Worm (Caenorhabditis elegans) whole organism, young adult: ENCODE measurements around the gene daf-5.
A peak's percentile ranks its signal among the peaks of the same experiment; 100 is the strongest.
"Not testable (repeated sequence)": the region's sequence is repeated elsewhere in the genome, so short reads cannot be mapped to it uniquely, and the experiment has no call there.

ENCODE experiments used
- F37B4.10 ChIP-seq: fragments of 200-800 bp; sonication (Bioruptor generic); IDR thresholded peaks from 2 replicates; pipeline ENCODE4 v1.3.6; 2022; ENCODE audit warnings: missing genetic modification characterization, missing compliant biosample characterization
- F39B2.1 ChIP-seq: fragments of 200-800 bp; sonication (Bioruptor generic); IDR thresholded peaks from 2 replicates; pipeline ENCODE4 v1.3.6; 2022; ENCODE audit warnings: missing genetic modification reagents, missing genetic modification characterization, missing compliant biosample characterization
- F57C9.4 ChIP-seq: sonication (generic microtip); optimal IDR thresholded peaks from 2 replicates; lab custom pipeline; 2017; ENCODE audit warnings: mild to moderate bottlenecking, missing genetic modification characterization, missing compliant biosample characterization
- K12H6.12 ChIP-seq: fragments of 200-800 bp; sonication (Bioruptor generic); optimal IDR thresholded peaks from 2 replicates; lab custom pipeline; 2018; ENCODE audit warnings: mild to moderate bottlenecking, missing genetic modification characterization, missing compliant biosample characterization
- ccch-3 ChIP-seq: fragments of 200-800 bp; sonication (Bioruptor generic); optimal IDR thresholded peaks from 2 replicates; lab custom pipeline; 2018; ENCODE audit warnings: mild to moderate bottlenecking, missing genetic modification characterization, missing compliant biosample characterization
- ceh-100 ChIP-seq: fragments of 200-800 bp; sonication (Bioruptor generic); IDR thresholded peaks from 2 replicates; pipeline ENCODE4 v1.3.6; 2022; ENCODE audit warnings: missing genetic modification reagents, missing genetic modification characterization, missing compliant biosample characterization
- ceh-40 ChIP-seq: fragments of 200-800 bp; sonication (Bioruptor generic); IDR thresholded peaks from 2 replicates; pipeline ENCODE4 v1.3.6; 2022; ENCODE audit warnings: missing genetic modification characterization, missing compliant biosample characterization
- dox-1 ChIP-seq: fragments of 200-800 bp; sonication (Bioruptor generic); IDR thresholded peaks from 2 replicates; pipeline ENCODE4 v1.3.6; 2022; ENCODE audit warnings: missing genetic modification reagents, missing genetic modification characterization, missing compliant biosample characterization
- dpff-1 ChIP-seq: sonication (generic microtip); optimal IDR thresholded peaks from 2 replicates; lab custom pipeline; 2017; ENCODE audit warnings: mild to moderate bottlenecking, missing genetic modification characterization, missing compliant biosample characterization
- efl-1 ChIP-seq: fragments of 150-350 bp; optimal IDR thresholded peaks from 2 replicates; lab custom pipeline; 2014; ENCODE audit warnings: missing biosample characterization, missing genetic modification reagents, missing genetic modification characterization
- egl-44 ChIP-seq: fragments of 200-800 bp; sonication (Bioruptor generic); IDR thresholded peaks from 2 replicates; pipeline ENCODE4 v1.3.6; 2022; ENCODE audit warnings: missing genetic modification reagents, missing genetic modification characterization, missing compliant biosample characterization
- egrh-3 ChIP-seq: fragments of 200-800 bp; sonication (Bioruptor generic); IDR thresholded peaks from 2 replicates; pipeline ENCODE4 v1.3.6; 2022; ENCODE audit warnings: missing genetic modification reagents, missing genetic modification characterization, missing compliant biosample characterization
- gei-17 ChIP-seq: fragments of 200-800 bp; sonication (Bioruptor generic); optimal IDR thresholded peaks from 2 replicates; lab custom pipeline; 2018; ENCODE audit warnings: mild to moderate bottlenecking, missing genetic modification characterization, missing compliant biosample characterization
- him-1 ChIP-seq: sonication (generic microtip); optimal IDR thresholded peaks from 2 replicates; lab custom pipeline; 2016; ENCODE audit warnings: missing genotype, missing genetic modification reagents, missing genetic modification characterization, missing compliant biosample characterization
- hlh-26 ChIP-seq: fragments of 200-800 bp; sonication (Bioruptor generic); conservative IDR thresholded peaks from 2 replicates; pipeline ENCODE4 v1.3.6; 2022; ENCODE audit warnings: missing genetic modification reagents, missing genetic modification characterization, missing compliant biosample characterization
- hmg-1.2 ChIP-seq: fragments of 200-800 bp; sonication (Bioruptor generic); IDR thresholded peaks from 2 replicates; pipeline ENCODE4 v1.3.6; 2022; ENCODE audit warnings: missing genetic modification reagents, missing genetic modification characterization, missing compliant biosample characterization
- hmg-20 ChIP-seq: fragments of 200-800 bp; sonication (Bioruptor generic); IDR thresholded peaks from 2 replicates; pipeline ENCODE4 v1.3.6; 2022; ENCODE audit warnings: missing genetic modification reagents, missing genetic modification characterization, missing compliant biosample characterization
- lsl-1 ChIP-seq: fragments of 200-800 bp; sonication (Bioruptor generic); optimal IDR thresholded peaks from 2 replicates; lab custom pipeline; 2018; ENCODE audit warnings: mild to moderate bottlenecking, missing genetic modification characterization, moderate library complexity, missing compliant biosample characterization
- lsy-27 ChIP-seq: sonication (generic microtip); optimal IDR thresholded peaks from 2 replicates; lab custom pipeline; 2017; ENCODE audit warnings: missing genetic modification characterization, mild to moderate bottlenecking, missing compliant biosample characterization, antibody characterized with exemption, missing genotype, borderline replicate concordance; ENCODE audit not compliant: insufficient read depth
- madf-10 ChIP-seq: sonication (generic microtip); optimal IDR thresholded peaks from 2 replicates; lab custom pipeline; 2016; ENCODE audit warnings: mild to moderate bottlenecking, missing genetic modification characterization, missing compliant biosample characterization
- nfya-1 ChIP-seq: sonication (generic microtip); optimal IDR thresholded peaks from 2 replicates; lab custom pipeline; 2017; ENCODE audit warnings: antibody characterized with exemption, missing compliant biosample characterization, missing genetic modification characterization, borderline replicate concordance; ENCODE audit not compliant: insufficient read depth
- nfyb-1 ChIP-seq: fragments of 200-800 bp; sonication (Bioruptor generic); IDR thresholded peaks from 2 replicates; pipeline ENCODE4 v1.3.6; 2022; ENCODE audit warnings: missing genetic modification reagents, missing genetic modification characterization, missing compliant biosample characterization
- nhr-80 ChIP-seq: sonication (generic microtip); optimal IDR thresholded peaks from 2 replicates; lab custom pipeline; 2016; ENCODE audit warnings: missing genetic modification characterization, missing compliant biosample characterization
- sea-2 ChIP-seq: fragments of 200-800 bp; sonication (Bioruptor generic); IDR thresholded peaks from 2 replicates; pipeline ENCODE4 v1.3.6; 2022; ENCODE audit warnings: missing genetic modification characterization, missing compliant biosample characterization
- snpc-1.3 ChIP-seq: sonication (generic microtip); optimal IDR thresholded peaks from 2 replicates; lab custom pipeline; 2017; ENCODE audit warnings: missing genetic modification characterization, mild to moderate bottlenecking, missing compliant biosample characterization, antibody characterized with exemption, moderate library complexity, missing genotype, missing genetic modification reagents; ENCODE audit not compliant: insufficient read depth
- snpc-4 ChIP-seq, 5 experiments: fragments of 150-350 bp in 1 of 5; sonication (generic microtip) in 4 of 5; optimal IDR thresholded peaks; 2 replicates each; lab custom pipeline; 2014 to 2018; ENCODE audit warnings: missing genetic modification characterization in 5 of 5, missing biosample characterization in 3 of 5, antibody characterized with exemption in 2 of 5, mild to moderate bottlenecking in 2 of 5, missing compliant biosample characterization in 2 of 5, missing genotype in 2 of 5, moderate library complexity in 2 of 5, missing genetic modification reagents in 1 of 5
- somi-1 ChIP-seq: fragments of 200-800 bp; sonication (Bioruptor generic); optimal IDR thresholded peaks from 2 replicates; lab custom pipeline; 2018; ENCODE audit warnings: mild to moderate bottlenecking, missing genetic modification characterization, missing compliant biosample characterization
- tlf-1 ChIP-seq: fragments of 200-800 bp; sonication (Bioruptor generic); optimal IDR thresholded peaks from 2 replicates; lab custom pipeline; 2018; ENCODE audit warnings: mild to moderate bottlenecking, missing genetic modification characterization, missing compliant biosample characterization
- xnd-1 ChIP-seq: sonication (generic microtip); optimal IDR thresholded peaks from 2 replicates; lab custom pipeline; 2016; ENCODE audit warnings: missing genotype, missing genetic modification reagents, missing genetic modification characterization, missing compliant biosample characterization
- zim-3 ChIP-seq: sonication (generic microtip); optimal IDR thresholded peaks from 2 replicates; lab custom pipeline; 2017; ENCODE audit warnings: mild to moderate bottlenecking, missing genetic modification characterization, moderate library complexity, missing compliant biosample characterization
- ztf-25 ChIP-seq: fragments of 200-800 bp; sonication (Bioruptor generic); IDR thresholded peaks from 2 replicates; pipeline ENCODE4 v1.3.6; 2022; ENCODE audit warnings: missing genetic modification reagents, missing genetic modification characterization, missing compliant biosample characterization
- ztf-3 ChIP-seq: fragments of 200-800 bp; sonication (Bioruptor generic); optimal IDR thresholded peaks from 2 replicates; lab custom pipeline; 2018; ENCODE audit warnings: mild to moderate bottlenecking, missing genetic modification characterization, missing compliant biosample characterization

daf-5 gene

DNA sequence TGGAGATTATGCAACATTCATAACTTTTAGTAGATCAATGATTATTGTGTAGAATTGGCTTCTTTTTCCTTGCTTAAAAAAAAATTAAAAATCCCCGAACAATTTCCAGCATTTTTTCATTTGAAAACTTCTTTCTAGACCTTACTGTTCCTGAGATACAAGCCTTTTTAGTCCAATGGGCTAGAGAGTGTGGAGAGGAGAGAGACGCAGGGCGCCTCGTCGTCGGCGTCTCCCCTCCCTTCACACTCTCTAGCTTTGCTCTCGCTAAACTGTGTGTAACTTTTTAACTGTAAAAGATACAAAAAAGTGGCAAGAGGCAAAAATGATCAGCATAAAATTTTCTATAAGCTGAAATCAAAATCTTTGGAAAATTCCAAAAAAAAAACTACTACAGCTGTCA is 46.9 kb downstream of the daf-5 start:
- peak; percentile 62 for TF ChIP-seq hmg-1.2 (GFP tag; lab: Robert Waterston, UW)
- TF ChIP-seq him-1 (tag; lab: Kevin White, UChicago), result no peak
- no peak for TF ChIP-seq nfyb-1 (GFP tag; lab: Robert Waterston, UW)
- no peak for TF ChIP-seq somi-1 (GFP tag; lab: Kevin White, UChicago)
- no peak for TF ChIP-seq nhr-80
- TF ChIP-seq hlh-26, result no peak

DNA sequence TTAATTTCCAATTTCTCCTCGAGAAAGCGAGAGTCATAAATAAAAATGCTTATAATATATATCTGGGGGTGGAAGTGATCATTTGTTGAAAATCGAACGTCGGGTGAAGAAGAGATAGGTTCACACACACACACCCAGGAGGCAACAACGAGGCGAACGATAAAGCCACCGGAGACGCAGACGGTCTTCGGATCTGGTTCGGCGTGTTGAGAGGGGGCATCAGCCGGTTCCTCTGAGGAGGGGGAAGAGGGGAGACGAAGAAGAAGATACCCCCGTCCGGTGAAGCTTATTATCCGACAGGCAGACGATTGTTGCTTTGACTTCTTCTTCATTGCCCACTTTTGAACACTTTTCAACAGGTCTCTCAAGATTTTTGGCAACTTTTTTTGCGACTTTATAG is 47.3 kb downstream of the daf-5 start:
- TF ChIP-seq dox-1 (no peak), xnd-1 (tag; lab: Kevin White, UChicago) (no peak), K12H6.12 (tag; lab: Kevin White, UChicago) (no peak)

DNA sequence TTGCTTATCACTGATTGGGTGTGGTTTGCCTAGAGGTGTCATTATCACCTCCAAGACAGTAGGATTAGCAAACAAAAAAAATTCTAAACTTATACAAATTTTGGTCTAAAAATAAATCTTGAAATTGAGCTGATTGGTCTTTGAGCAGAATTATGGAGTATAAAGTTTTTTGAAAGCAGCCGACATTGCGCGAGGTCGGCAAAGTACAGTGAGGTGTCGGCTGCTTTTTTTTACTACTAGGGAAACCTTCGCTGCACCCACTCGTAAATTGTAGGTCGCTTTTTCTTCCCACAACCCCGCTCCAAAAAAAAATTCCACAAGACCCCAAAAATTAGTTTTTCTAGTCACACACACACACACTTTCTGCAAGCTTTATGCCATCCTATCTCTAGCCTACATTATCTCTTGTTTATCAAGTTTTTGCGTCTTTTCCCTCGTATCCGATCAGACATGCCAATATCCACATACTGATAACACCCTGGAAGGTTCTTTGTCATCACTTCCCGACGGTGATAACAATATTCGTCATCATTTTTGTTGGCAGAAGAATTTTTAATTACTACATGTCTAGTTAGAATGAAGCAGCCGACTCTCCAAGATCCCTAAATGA is 48.2 kb downstream of the daf-5 start:
- TF ChIP-seq egl-44 (GFP tag; lab: Robert Waterston, UW), result no peak
- TF ChIP-seq snpc-4 (GFP tag; optimal IDR thresholded peaks at IDR 0.05; lab: Kevin White, UChicago), result no peak
- peak in 3 of 4 experiments; percentile 74 to 78 (median 76) for TF ChIP-seq snpc-4 (tag; optimal IDR thresholded peaks at IDR 0.05; lab: Kevin White, UChicago)
- no peak for TF ChIP-seq zim-3 (tag; lab: Kevin White, UChicago)
- TF ChIP-seq, all 124 proteins: peak for 1

DNA sequence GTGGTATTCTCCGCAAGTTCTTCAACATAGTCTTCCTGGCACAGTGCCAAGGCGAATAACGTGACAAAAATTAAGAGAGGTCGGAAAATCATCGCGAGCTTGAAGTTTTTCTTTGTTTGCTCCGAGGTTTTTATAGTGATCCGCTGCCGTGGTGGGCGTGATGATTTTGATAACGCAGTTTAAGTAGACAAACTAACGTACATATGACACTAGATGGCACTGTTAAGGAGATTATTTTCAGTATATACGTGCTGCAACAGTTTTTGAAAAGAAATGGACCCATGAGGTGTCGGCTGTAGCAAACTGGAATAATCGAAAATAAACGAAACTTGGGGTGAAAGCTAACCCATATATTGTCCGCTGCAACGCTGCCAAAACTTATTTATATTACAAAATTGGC is 49.9 kb downstream of the daf-5 start, which contains the start of gene F01D5.5:
Gene F01D5.5 (minus strand): TSS at position 101 of the 400 bp plus-strand sequence.
- TF ChIP-seq ccch-3 (GFP tag; lab: Kevin White, UChicago) (no peak), efl-1 (GFP tag; lab: Kevin White, UChicago) (no peak), hmg-20 (GFP tag; lab: Robert Waterston, UW) (no peak), lsl-1 (no peak), sea-2 (GFP tag; lab: Robert Waterston, UW) (no peak), ztf-25 (GFP tag; lab: Robert Waterston, UW) (no peak), gei-17 (GFP tag; lab: Kevin White, UChicago) (no peak), egrh-3 (no peak), tlf-1 (no peak), madf-10 (tag; lab: Kevin White, UChicago) (no peak), ztf-3 (GFP tag; lab: Kevin White, UChicago) (no peak), dpff-1 (no peak), ceh-100 (GFP tag; lab: Robert Waterston, UW) (no peak)

DNA sequence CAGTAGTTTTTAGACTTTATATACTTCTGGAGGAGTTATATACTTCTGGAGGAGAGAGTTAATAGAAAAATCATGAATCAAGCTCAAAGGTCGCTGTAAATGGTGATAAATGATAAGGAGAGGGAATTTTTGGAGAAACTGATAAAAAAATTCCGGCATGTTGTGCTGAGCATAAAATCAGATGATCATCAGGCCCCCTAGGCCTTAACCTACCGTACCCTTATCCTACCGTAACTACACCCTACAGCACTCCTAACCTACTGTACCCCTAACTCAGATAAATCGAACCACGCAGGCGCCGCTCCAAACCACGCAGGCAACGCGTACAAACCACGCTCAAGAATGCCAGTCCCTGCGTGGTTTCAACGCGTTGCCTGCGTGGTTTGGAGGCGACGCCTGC is 52.1 kb downstream of the daf-5 start, which contains the start of gene F01D5.3:
Gene F01D5.3 (minus strand): TSS at position 101 of the 400 bp plus-strand sequence.
- not testable (repeated sequence) for TF ChIP-seq snpc-1.3 (tag; lab: Kevin White, UChicago); egl-44 (GFP tag; lab: Robert Waterston, UW); F37B4.10 (GFP tag; lab: Robert Waterston, UW)

DNA sequence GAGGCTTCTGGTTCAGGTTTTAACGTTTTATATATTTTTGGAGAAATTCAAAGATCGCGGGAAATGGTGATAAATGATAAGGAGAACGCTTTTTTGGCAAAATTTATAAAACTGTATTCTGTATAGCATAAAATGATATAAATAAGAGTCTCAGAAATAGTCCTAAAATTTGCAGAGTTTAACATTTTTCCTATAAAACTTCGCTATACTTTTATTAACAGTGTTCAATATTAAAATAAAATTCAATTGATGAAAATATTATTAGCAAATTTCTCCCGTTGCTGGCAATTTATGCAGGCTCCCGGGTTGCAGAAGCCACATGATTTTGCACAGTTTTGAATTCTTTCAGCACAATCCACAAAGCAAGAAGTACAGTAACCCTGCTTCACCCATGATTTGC is 53.1 kb downstream of the daf-5 start, which contains the start of gene F01D5.2:
Gene F01D5.2 (minus strand): TSS at position 101 of the 400 bp plus-strand sequence.
- TF ChIP-seq lsy-27 (tag; lab: Kevin White, UChicago) (no peak), ceh-40 (GFP tag; lab: Robert Waterston, UW) (no peak), F57C9.4 (tag; lab: Kevin White, UChicago) (no peak), F39B2.1 (GFP tag; lab: Robert Waterston, UW) (no peak), nfya-1 (tag; lab: Kevin White, UChicago) (no peak)
